Worm (Caenorhabditis elegans) whole organism, late embryonic: Measurements from ENCODE around the gene T16G1.7.

Experiments
- F13H6.1 ChIP-seq: sonication (generic microtip); optimal IDR thresholded peaks from 2 replicates; lab custom pipeline; 2016; ENCODE audit warnings: missing genetic modification characterization, missing compliant biosample characterization
- Y22D7AL.16 ChIP-seq: sonication (generic microtip); optimal IDR thresholded peaks from 2 replicates; lab custom pipeline; 2016; ENCODE audit warnings: missing genetic modification characterization, missing compliant biosample characterization
- ceh-45 ChIP-seq: fragments of 200-800 bp; sonication (Bioruptor generic); IDR thresholded peaks from 2 replicates; pipeline ENCODE4 v1.3.6; 2022; ENCODE audit warnings: missing genetic modification reagents, missing genetic modification characterization, missing compliant biosample characterization
- che-1 ChIP-seq: sonication (generic microtip); optimal IDR thresholded peaks from 2 replicates; lab custom pipeline; 2016; ENCODE audit warnings: mild to moderate bottlenecking, missing genetic modification characterization, missing compliant biosample characterization
- fkh-6 ChIP-seq: sonication (generic microtip); optimal IDR thresholded peaks from 2 replicates; lab custom pipeline; 2016; ENCODE audit warnings: missing genetic modification characterization, missing compliant biosample characterization
- hlh-15 ChIP-seq: sonication (generic microtip); optimal IDR thresholded peaks from 2 replicates; lab custom pipeline; 2016; ENCODE audit warnings: missing genetic modification characterization, missing compliant biosample characterization
- hlh-30 ChIP-seq: sonication (generic microtip); optimal IDR thresholded peaks from 2 replicates; lab custom pipeline; 2017; ENCODE audit warnings: antibody characterized with exemption, missing genetic modification characterization, missing compliant biosample characterization; ENCODE audit not compliant: insufficient read depth
- lim-6 ChIP-seq: sonication (generic microtip); optimal IDR thresholded peaks from 2 replicates; lab custom pipeline; 2016; ENCODE audit warnings: missing genetic modification characterization, missing compliant biosample characterization
- npax-4 ChIP-seq: sonication (generic microtip); optimal IDR thresholded peaks from 2 replicates; lab custom pipeline; 2016; ENCODE audit warnings: missing genetic modification characterization, missing compliant biosample characterization
- odd-2 ChIP-seq: sonication (generic microtip); optimal IDR thresholded peaks from 2 replicates; lab custom pipeline; 2017; ENCODE audit warnings: antibody characterized with exemption, mild to moderate bottlenecking, missing genetic modification characterization, missing compliant biosample characterization
- pqm-1 ChIP-seq: sonication (generic microtip); optimal IDR thresholded peaks from 2 replicates; lab custom pipeline; 2016; ENCODE audit warnings: missing genetic modification characterization, missing compliant biosample characterization
- rnt-1 ChIP-seq: sonication (generic microtip); optimal IDR thresholded peaks from 2 replicates; lab custom pipeline; 2016; ENCODE audit warnings: missing genetic modification characterization, missing compliant biosample characterization
- syd-9 ChIP-seq: sonication (generic microtip); optimal IDR thresholded peaks from 2 replicates; lab custom pipeline; 2016; ENCODE audit warnings: mild to moderate bottlenecking, missing genetic modification characterization, moderate library complexity, missing compliant biosample characterization
- unc-55 ChIP-seq: sonication (generic microtip); optimal IDR thresholded peaks from 2 replicates; lab custom pipeline; 2017; ENCODE audit warnings: missing biosample characterization, missing genetic modification reagents, missing genetic modification characterization

DNA sequence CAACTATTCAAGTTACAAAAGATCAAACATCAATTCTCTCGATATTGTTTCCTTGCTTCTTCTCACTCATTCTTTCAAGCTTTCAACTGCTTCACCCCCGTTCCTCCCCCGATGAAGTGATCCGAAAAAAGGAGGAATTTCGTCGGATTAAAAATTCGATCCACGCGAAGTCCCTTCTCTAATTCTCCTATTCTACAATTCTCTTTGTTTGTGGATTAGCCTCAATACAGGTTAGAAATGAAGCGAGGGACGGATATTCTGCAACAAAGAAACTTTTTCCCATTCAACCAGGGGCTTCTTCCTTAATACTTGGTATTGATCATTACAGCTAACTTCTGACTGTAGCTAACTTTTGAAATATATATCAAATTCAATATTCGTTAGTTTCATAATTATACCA lies 9.9 kb upstream of the T16G1.7 start, which contains the start of gene grl-2:
- TF ChIP-seq rnt-1 (no peak), hlh-30 (tag; lab: Kevin White, UChicago) (no peak), odd-2 (no peak), unc-55 (GFP tag; lab: Kevin White, UChicago) (no peak), che-1 (tag; lab: Kevin White, UChicago) (no peak), ceh-45 (GFP tag; lab: Robert Waterston, UW) (no peak), syd-9 (no peak), hlh-15 (tag; lab: Kevin White, UChicago) (no peak), lim-6 (tag; lab: Kevin White, UChicago) (no peak), pqm-1 (no peak), fkh-6 (tag; lab: Kevin White, UChicago) (no peak), F13H6.1 (tag; lab: Kevin White, UChicago) (no peak), npax-4 (no peak), Y22D7AL.16 (tag; lab: Kevin White, UChicago) (no peak)
